Fruit fly (Drosophila melanogaster): ENCODE data around the gene CG32365.

Gene CG32365

DNA sequence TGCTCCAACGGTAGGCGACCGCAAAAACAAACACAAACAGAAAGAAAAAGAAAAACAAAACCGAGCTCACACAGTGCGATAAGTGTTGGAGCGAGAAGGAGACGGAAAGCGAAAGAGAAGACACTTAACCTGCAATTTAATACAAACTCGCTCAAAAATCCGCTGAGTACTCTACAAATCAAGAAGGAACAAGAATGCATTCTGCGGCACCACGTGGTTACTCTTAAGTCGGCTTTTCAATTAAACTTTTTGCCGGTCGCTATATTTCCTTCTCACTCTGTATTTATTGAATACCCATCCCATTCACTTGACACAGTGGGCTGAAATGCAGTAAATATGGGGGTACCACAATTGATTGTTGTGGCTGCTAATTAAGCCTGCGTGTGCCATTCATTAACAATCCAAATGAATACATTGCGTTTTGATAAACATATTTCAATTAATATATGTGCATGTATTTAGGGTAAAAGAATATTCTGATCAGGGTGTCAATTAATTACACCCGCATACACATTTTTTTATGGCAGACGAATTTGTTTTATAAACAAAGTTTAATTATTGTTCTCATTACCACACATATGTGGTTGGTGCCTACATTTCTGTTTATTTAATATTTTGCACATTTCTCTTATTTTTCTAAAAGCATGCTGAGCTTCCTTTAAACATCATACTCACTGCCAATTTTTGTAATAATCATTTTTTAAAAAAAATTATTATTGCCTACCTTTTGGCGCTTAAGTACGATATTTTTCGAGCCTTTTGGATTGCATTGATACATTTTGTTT is 6.4 kb upstream of the CG32365 start (continued):
- TF ChIP-seq hth (optimal IDR thresholded peaks at IDR 0.05) (no peak), Adf1 (GFP tag; IDR thresholded peaks at IDR 0.05) (no peak), bowl (GFP tag; IDR thresholded peaks at IDR 0.05) (no peak), HmgZ (tag; optimal IDR thresholded peaks at IDR 0.05) (peak; percentile 12), psq (GFP tag; optimal IDR thresholded peaks at IDR 0.05) (no peak), tin (GFP tag; optimal IDR thresholded peaks at IDR 0.05) (no peak), CG12942 (GFP tag; optimal IDR thresholded peaks at IDR 0.05) (no peak), CG7271 (tag; optimal IDR thresholded peaks at IDR 0.05) (no peak), fu2 (GFP tag; optimal IDR thresholded peaks at IDR 0.05) (no peak), CG6854 (GFP tag; optimal IDR thresholded peaks at IDR 0.05) (peak; percentile 23), CG13424 (tag; optimal IDR thresholded peaks at IDR 0.05) (peak; percentile 15), GATAe (GFP tag; conservative IDR thresholded peaks at IDR 0.05) (no peak), Antp (GFP tag; optimal IDR thresholded peaks at IDR 0.05) (peak; percentile 23), Lim3 (GFP tag; IDR thresholded peaks at IDR 0.05) (no peak), Myb (GFP tag; optimal IDR thresholded peaks at IDR 0.05) (peak; percentile 18), C15 (GFP tag; IDR thresholded peaks at IDR 0.05) (no peak), CG30431 (GFP tag; optimal IDR thresholded peaks at IDR 0.05) (no peak), emc (GFP tag; optimal IDR thresholded peaks at IDR 0.05) (no peak), CG3281 (GFP tag; optimal IDR thresholded peaks at IDR 0.05) (peak; percentile 45), Bgb (GFP tag; IDR thresholded peaks at IDR 0.05; ENCODE audit: partially characterized antibody) (no peak), CG31224 (GFP tag; IDR thresholded peaks at IDR 0.05) (no peak), CG17385 (GFP tag; optimal IDR thresholded peaks at IDR 0.05) (peak; percentile 12), CG7928 (GFP tag; optimal IDR thresholded peaks at IDR 0.05) (no peak), esg (GFP tag; conservative IDR thresholded peaks at IDR 0.05) (no peak), CG17359 (tag; optimal IDR thresholded peaks at IDR 0.05) (no peak), crol (GFP tag; IDR thresholded peaks at IDR 0.05) (no peak), klu (GFP tag; IDR thresholded peaks at IDR 0.05) (0 out of 2 replicates have a peak, but pooled peaks have one; percentile 21), CG2678 (tag; optimal IDR thresholded peaks at IDR 0.05) (peak; percentile 48), MESR4 (GFP tag; optimal IDR thresholded peaks at IDR 0.05) (no peak), CG5180 (GFP tag; optimal IDR thresholded peaks at IDR 0.05) (no peak), Oaz (GFP tag; IDR thresholded peaks at IDR 0.05) (no peak), jing (GFP tag; optimal IDR thresholded peaks at IDR 0.05) (no peak), pho (GFP tag; optimal IDR thresholded peaks at IDR 0.05) (no peak), Spps (tag; optimal IDR thresholded peaks at IDR 0.05) (no peak), CG17912 (GFP tag; optimal IDR thresholded peaks at IDR 0.05) (no peak), gt (GFP tag; IDR thresholded peaks at IDR 0.05) (no peak), Hey (tag; optimal IDR thresholded peaks at IDR 0.05) (no peak), stc (GFP tag; IDR thresholded peaks at IDR 0.05) (no peak), salm (tag; optimal IDR thresholded peaks at IDR 0.05) (no peak), pnt (GFP tag; optimal IDR thresholded peaks at IDR 0.05) (no peak), croc (GFP tag; conservative IDR thresholded peaks at IDR 0.05) (no peak), toy (GFP tag; IDR thresholded peaks at IDR 0.05) (no peak), CG13287 (GFP tag; IDR thresholded peaks at IDR 0.05; ENCODE audit: partially characterized antibody) (no peak), Nf-YB (GFP tag; optimal IDR thresholded peaks at IDR 0.05) (no peak), cato (GFP tag; optimal IDR thresholded peaks at IDR 0.05; ENCODE audit: borderline replicate concordance) (no peak), fd3F (GFP tag; optimal IDR thresholded peaks at IDR 0.05) (peak; percentile 7), Poxn (GFP tag; IDR thresholded peaks at IDR 0.05) (no peak), Hmr (GFP tag; optimal IDR thresholded peaks at IDR 0.05) (peak; percentile 42), CG11723 (GFP tag; optimal IDR thresholded peaks at IDR 0.05) (no peak), CG7556 (GFP tag; optimal IDR thresholded peaks at IDR 0.05) (peak; percentile 56), CG11247 (GFP tag; IDR thresholded peaks at IDR 0.05) (peak; percentile 26; the same call in 1 of the 2 replicates)

Measured in whole organism, embryonic.